Fruit fly (Drosophila melanogaster): Measurements from ENCODE around the gene CG43335.

CG43335 gene

DNA sequence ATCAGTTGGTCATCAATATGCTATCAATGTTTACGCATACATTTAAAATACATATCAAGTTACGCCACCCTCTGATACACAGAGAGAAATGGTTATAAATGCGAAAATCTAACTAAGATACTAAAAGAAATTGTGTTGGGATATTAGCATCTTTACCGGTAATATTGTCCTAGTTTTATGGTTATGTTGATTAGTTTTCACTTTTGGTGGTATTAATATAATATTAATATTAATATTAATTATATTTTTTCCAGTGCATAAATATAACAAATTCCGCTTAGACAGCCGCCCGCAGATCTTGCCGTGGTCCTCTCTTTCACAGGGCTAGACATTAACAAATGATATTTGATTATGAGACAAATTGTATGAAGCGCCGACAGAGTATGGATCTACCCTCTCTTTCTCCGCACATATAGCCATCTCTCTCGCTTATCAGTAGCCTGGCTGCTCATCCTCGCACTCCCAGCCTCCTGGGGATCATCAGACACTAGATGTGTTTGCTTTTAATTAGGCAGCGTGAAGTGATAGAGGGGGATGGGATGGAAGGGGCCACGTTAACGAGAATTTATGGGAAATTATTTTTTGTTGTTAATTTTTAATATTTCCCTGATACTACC lies 17.5 kb downstream of the CG43335 start:
- TF ChIP-seq Lim3 (GFP tag; IDR thresholded peaks at IDR 0.05) (no peak), slou (GFP tag; optimal IDR thresholded peaks at IDR 0.05) (no peak), CG8359 (GFP tag; optimal IDR thresholded peaks at IDR 0.05; ENCODE audit: borderline replicate concordance) (peak; percentile 58), CG7839 (tag; optimal IDR thresholded peaks at IDR 0.05) (peak; percentile 56), Deaf1 (tag; optimal IDR thresholded peaks at IDR 0.05) (no peak), CG18599 (GFP tag; optimal IDR thresholded peaks at IDR 0.05) (peak; percentile 7), nerfin-2 (GFP tag; IDR thresholded peaks at IDR 0.05; ENCODE audit: partially characterized antibody) (no peak), mam (GFP tag; optimal IDR thresholded peaks at IDR 0.05) (no peak), Fer3 (tag; optimal IDR thresholded peaks at IDR 0.05) (no peak), pb (GFP tag; optimal IDR thresholded peaks at IDR 0.05) (no peak), CG9437 (GFP tag; optimal IDR thresholded peaks at IDR 0.05) (no peak), CG7745 (tag; optimal IDR thresholded peaks at IDR 0.05) (peak; percentile 46), CG1529 (GFP tag; optimal IDR thresholded peaks at IDR 0.05) (no peak), btn (GFP tag; optimal IDR thresholded peaks at IDR 0.05) (no peak), CG2889 (GFP tag; IDR thresholded peaks at IDR 0.05) (no peak), CG3407 (GFP tag; optimal IDR thresholded peaks at IDR 0.05) (no peak), maf-S (GFP tag; optimal IDR thresholded peaks at IDR 0.05) (no peak), CG9797 (GFP tag; optimal IDR thresholded peaks at IDR 0.05) (no peak), CG10431 (GFP tag; optimal IDR thresholded peaks at IDR 0.05) (no peak), Nf-YA (GFP tag; IDR thresholded peaks at IDR 0.05) (no peak), Hsf (GFP tag; optimal IDR thresholded peaks at IDR 0.05) (no peak), Ets97D (GFP tag; optimal IDR thresholded peaks at IDR 0.05) (no peak), CG14014 (GFP tag; IDR thresholded peaks at IDR 0.05) (no peak), CG8478 (optimal IDR thresholded peaks at IDR 0.05) (no peak), dm (GFP tag; optimal IDR thresholded peaks at IDR 0.05) (no peak), CG10366 (GFP tag; IDR thresholded peaks at IDR 0.05) (no peak), Elba2 (GFP tag; optimal IDR thresholded peaks at IDR 0.05) (no peak), CG4854 (GFP tag; optimal IDR thresholded peaks at IDR 0.05) (no peak), Drgx (GFP tag; IDR thresholded peaks at IDR 0.05) (no peak), ato (GFP tag; IDR thresholded peaks at IDR 0.05; ENCODE audit: partially characterized antibody) (no peak), p53 (GFP tag; optimal IDR thresholded peaks at IDR 0.05) (no peak), Dbx (GFP tag; IDR thresholded peaks at IDR 0.05) (no peak), ttk (GFP tag; IDR thresholded peaks at IDR 0.05) (no peak), mld (GFP tag; IDR thresholded peaks at IDR 0.05; ENCODE audit: partially characterized antibody) (no peak), CG7372 (GFP tag; IDR thresholded peaks at IDR 0.05) (no peak), ara (GFP tag; IDR thresholded peaks at IDR 0.05) (peak; percentile 66), CHES-1-like (GFP tag; optimal IDR thresholded peaks at IDR 0.05) (no peak), onecut (GFP tag; IDR thresholded peaks at IDR 0.05) (peak; percentile 34; the same call in 1 of the 2 replicates), zf30C (GFP tag; optimal IDR thresholded peaks at IDR 0.05) (peak; percentile 30), Myb (GFP tag; optimal IDR thresholded peaks at IDR 0.05) (no peak), CG1602 (GFP tag; optimal IDR thresholded peaks at IDR 0.05) (peak; percentile 5), CG6272 (GFP tag; IDR thresholded peaks at IDR 0.05) (no peak), Awh (GFP tag; IDR thresholded peaks at IDR 0.05) (no peak), trh (GFP tag; optimal IDR thresholded peaks at IDR 0.05) (no peak), Sox100B (GFP tag; optimal IDR thresholded peaks at IDR 0.05) (peak; percentile 27), CG9215 (GFP tag; IDR thresholded peaks at IDR 0.05) (no peak), Atf-2 (GFP tag; optimal IDR thresholded peaks at IDR 0.05) (no peak), CG6765 (GFP tag; optimal IDR thresholded peaks at IDR 0.05) (no peak), Max (GFP tag; optimal IDR thresholded peaks at IDR 0.05) (no peak), Taf1 (GFP tag; IDR thresholded peaks at IDR 0.05) (no peak), CG3995 (GFP tag; optimal IDR thresholded peaks at IDR 0.05) (no peak), zfh2 (GFP tag; optimal IDR thresholded peaks at IDR 0.05) (no peak), repo (GFP tag; optimal IDR thresholded peaks at IDR 0.05) (no peak)
